Worm (Caenorhabditis elegans) whole organism, late embryonic: ENCODE data around the gene dmsr-13.

Source experiments
- C08G9.2 ChIP-seq: sonication (generic microtip); optimal IDR thresholded peaks from 2 replicates; lab custom pipeline; 2016; ENCODE audit warnings: mild to moderate bottlenecking, missing genetic modification characterization, moderate library complexity, missing compliant biosample characterization
- C38D4.7 ChIP-seq: fragments of 200-800 bp; sonication (Bioruptor generic); optimal IDR thresholded peaks from 2 replicates; lab custom pipeline; 2018; ENCODE audit warnings: mild to moderate bottlenecking, missing genetic modification characterization, moderate library complexity, missing compliant biosample characterization
- K02D7.2 ChIP-seq: sonication (generic microtip); optimal IDR thresholded peaks from 2 replicates; lab custom pipeline; 2017; ENCODE audit warnings: mild to moderate bottlenecking, missing genetic modification characterization, missing compliant biosample characterization
- ahr-1 ChIP-seq: sonication (generic microtip); optimal IDR thresholded peaks from 2 replicates; lab custom pipeline; 2016; ENCODE audit warnings: missing genetic modification characterization, missing compliant biosample characterization
- ama-1 ChIP-seq: fragments of 150-350 bp; optimal IDR thresholded peaks from 2 replicates; lab custom pipeline; 2014
- ceh-18 ChIP-seq: sonication (generic microtip); optimal IDR thresholded peaks from 2 replicates; lab custom pipeline; 2016; ENCODE audit warnings: missing genetic modification characterization, missing compliant biosample characterization
- ceh-2 ChIP-seq: sonication (generic microtip); optimal IDR thresholded peaks from 2 replicates; lab custom pipeline; 2016; ENCODE audit warnings: missing genotype, missing genetic modification characterization, missing compliant biosample characterization
- ceh-22 ChIP-seq: sonication (generic microtip); optimal IDR thresholded peaks from 2 replicates; lab custom pipeline; 2017; ENCODE audit warnings: missing biosample characterization, missing genetic modification characterization
- ceh-30 ChIP-seq: fragments of 150-350 bp; optimal IDR thresholded peaks from 2 replicates; lab custom pipeline; 2014; ENCODE audit warnings: missing biosample characterization, missing genetic modification characterization
- ceh-31 ChIP-seq: sonication (generic microtip); optimal IDR thresholded peaks from 2 replicates; lab custom pipeline; 2016; ENCODE audit warnings: missing genetic modification characterization, missing compliant biosample characterization
- ceh-48 ChIP-seq: sonication (generic microtip); optimal IDR thresholded peaks from 2 replicates; lab custom pipeline; 2016; ENCODE audit warnings: missing genetic modification characterization, inconsistent platforms, missing compliant biosample characterization
- che-1 ChIP-seq: sonication (generic microtip); optimal IDR thresholded peaks from 2 replicates; lab custom pipeline; 2016; ENCODE audit warnings: mild to moderate bottlenecking, missing genetic modification characterization, missing compliant biosample characterization
- dmd-4 ChIP-seq: sonication (generic microtip); optimal IDR thresholded peaks from 2 replicates; lab custom pipeline; 2016; ENCODE audit warnings: borderline replicate concordance, missing genetic modification characterization, missing compliant biosample characterization
- dve-1 ChIP-seq: sonication (generic microtip); optimal IDR thresholded peaks from 2 replicates; lab custom pipeline; 2017; ENCODE audit warnings: antibody characterized with exemption, mild to moderate bottlenecking, missing genetic modification characterization, missing compliant biosample characterization
- elt-2 ChIP-seq: sonication (generic microtip); optimal IDR thresholded peaks from 2 replicates; lab custom pipeline; 2016; ENCODE audit warnings: missing genetic modification reagents, missing genetic modification characterization, missing compliant biosample characterization
- fkh-10 ChIP-seq: fragments of 150-350 bp; optimal IDR thresholded peaks from 2 replicates; lab custom pipeline; 2014; ENCODE audit warnings: missing biosample characterization, missing genetic modification reagents, missing genetic modification characterization
- gmeb-2 ChIP-seq: sonication (generic microtip); optimal IDR thresholded peaks from 2 replicates; lab custom pipeline; 2016; ENCODE audit warnings: missing genetic modification characterization, inconsistent platforms, missing compliant biosample characterization
- hlh-15 ChIP-seq: sonication (generic microtip); optimal IDR thresholded peaks from 2 replicates; lab custom pipeline; 2016; ENCODE audit warnings: missing genetic modification characterization, missing compliant biosample characterization
- hlh-8 ChIP-seq: sonication (generic microtip); optimal IDR thresholded peaks from 2 replicates; lab custom pipeline; 2016; ENCODE audit warnings: missing genotype, missing genetic modification characterization, missing compliant biosample characterization
- lim-6 ChIP-seq: sonication (generic microtip); optimal IDR thresholded peaks from 2 replicates; lab custom pipeline; 2016; ENCODE audit warnings: missing genetic modification characterization, missing compliant biosample characterization
- lin-11 ChIP-seq: fragments of 200-800 bp; sonication (Bioruptor generic); optimal IDR thresholded peaks from 2 replicates; lab custom pipeline; 2018; ENCODE audit warnings: mild to moderate bottlenecking, missing genetic modification characterization, missing compliant biosample characterization
- nhr-11 ChIP-seq: fragments of 150-350 bp; optimal IDR thresholded peaks from 2 replicates; lab custom pipeline; 2014; ENCODE audit warnings: missing biosample characterization, missing genetic modification characterization
- nhr-232 ChIP-seq: sonication (generic microtip); optimal IDR thresholded peaks from 2 replicates; lab custom pipeline; 2016; ENCODE audit warnings: missing genetic modification characterization, missing compliant biosample characterization
- npax-4 ChIP-seq: sonication (generic microtip); optimal IDR thresholded peaks from 2 replicates; lab custom pipeline; 2016; ENCODE audit warnings: missing genetic modification characterization, missing compliant biosample characterization
- pat-9 ChIP-seq: fragments of 200-800 bp; sonication (Bioruptor generic); optimal IDR thresholded peaks from 2 replicates; lab custom pipeline; 2018; ENCODE audit warnings: mild to moderate bottlenecking, missing genetic modification characterization, moderate library complexity, missing compliant biosample characterization
- pha-2 ChIP-seq: sonication (generic microtip); optimal IDR thresholded peaks from 2 replicates; lab custom pipeline; 2017; ENCODE audit warnings: mild to moderate bottlenecking, missing genetic modification characterization, missing compliant biosample characterization
- pros-1 ChIP-seq: fragments of 150-350 bp; optimal IDR thresholded peaks from 2 replicates; lab custom pipeline; 2014; ENCODE audit warnings: missing biosample characterization, missing genetic modification reagents, missing genetic modification characterization
- ref-2 ChIP-seq: sonication (generic microtip); optimal IDR thresholded peaks from 2 replicates; lab custom pipeline; 2016; ENCODE audit warnings: missing genetic modification characterization, missing compliant biosample characterization
- sdc-2 ChIP-seq: sonication (generic microtip); optimal IDR thresholded peaks from 2 replicates; lab custom pipeline; 2016; ENCODE audit warnings: missing genotype, missing genetic modification characterization, missing compliant biosample characterization
- sox-2 ChIP-seq: fragments of 200-800 bp; sonication (Bioruptor generic); IDR thresholded peaks from 2 replicates; pipeline ENCODE4 v1.3.6; 2022; ENCODE audit warnings: missing genetic modification reagents, missing genetic modification characterization, missing compliant biosample characterization
- tbx-2 ChIP-seq: sonication (generic microtip); optimal IDR thresholded peaks from 2 replicates; lab custom pipeline; 2016; ENCODE audit warnings: missing genetic modification characterization, missing compliant biosample characterization
- tbx-7 ChIP-seq: sonication (generic microtip); optimal IDR thresholded peaks from 2 replicates; lab custom pipeline; 2016; ENCODE audit warnings: missing genotype, missing genetic modification characterization, missing compliant biosample characterization
- ttx-3 ChIP-seq: sonication (generic microtip); optimal IDR thresholded peaks from 2 replicates; lab custom pipeline; 2016; ENCODE audit warnings: missing genetic modification reagents, missing genetic modification characterization, missing compliant biosample characterization
- unc-42 ChIP-seq: sonication (generic microtip); optimal IDR thresholded peaks from 2 replicates; lab custom pipeline; 2016; ENCODE audit warnings: missing genotype, missing genetic modification characterization, missing compliant biosample characterization
- unc-55 ChIP-seq: sonication (generic microtip); optimal IDR thresholded peaks from 2 replicates; lab custom pipeline; 2017; ENCODE audit warnings: missing biosample characterization, missing genetic modification reagents, missing genetic modification characterization
- unc-86 ChIP-seq: sonication (generic microtip); optimal IDR thresholded peaks from 2 replicates; lab custom pipeline; 2016; ENCODE audit warnings: missing genetic modification characterization, missing compliant biosample characterization
- zip-5 ChIP-seq: sonication (generic microtip); optimal IDR thresholded peaks from 2 replicates; lab custom pipeline; 2016; ENCODE audit warnings: missing genetic modification characterization, missing compliant biosample characterization
- ztf-16 ChIP-seq: sonication (generic microtip); optimal IDR thresholded peaks from 2 replicates; lab custom pipeline; 2017; ENCODE audit warnings: missing genetic modification characterization, missing compliant biosample characterization

dmsr-13 gene

DNA sequence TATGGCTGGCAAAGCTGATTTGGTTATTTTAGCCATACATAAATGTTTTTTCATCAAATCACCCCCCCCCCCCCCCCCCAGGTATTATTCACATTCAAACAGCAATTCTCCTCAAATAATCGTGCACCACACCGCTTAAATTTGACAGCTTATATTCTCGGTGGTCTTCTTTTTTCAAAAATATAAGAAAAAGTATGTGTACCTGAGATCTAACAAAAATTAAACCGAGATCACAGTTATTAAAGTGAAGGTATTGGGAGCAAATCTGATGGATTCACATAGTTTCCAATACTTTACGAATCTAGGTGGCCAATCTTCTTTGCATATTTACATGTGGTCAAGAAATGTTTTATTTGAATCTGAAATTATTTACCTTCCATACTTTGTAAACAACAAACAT lies 39.5 kb downstream of the dmsr-13 start, which contains the start of gene ZC404.15:
ZC404.15 (plus strand) TSS at position 301 of the 400 bp plus-strand sequence.
- TF ChIP-seq unc-86 (tag; lab: Kevin White, UChicago) (no peak), ceh-31 (tag; lab: Kevin White, UChicago) (no peak), C08G9.2 (tag; lab: Kevin White, UChicago) (no peak), lin-11 (tag; lab: Kevin White, UChicago) (no peak), fkh-10 (no peak), unc-55 (GFP tag; lab: Kevin White, UChicago) (no peak), tbx-2 (tag; lab: Kevin White, UChicago) (no peak), ceh-48 (tag; lab: Kevin White, UChicago) (no peak), C38D4.7 (no peak), pat-9 (tag; lab: Kevin White, UChicago) (no peak), pros-1 (tag; lab: Kevin White, UChicago) (no peak), gmeb-2 (tag; lab: Kevin White, UChicago) (no peak), ceh-2 (tag; lab: Kevin White, UChicago) (no peak), dmd-4 (tag; lab: Kevin White, UChicago) (no peak), sdc-2 (tag; lab: Kevin White, UChicago) (no peak), K02D7.2 (tag; lab: Kevin White, UChicago) (no peak)

- TF ChIP-seq ama-1 (lab: Kevin White, UChicago) (no peak), lim-6 (tag; lab: Kevin White, UChicago) (no peak), elt-2 (no peak), ahr-1 (tag; lab: Kevin White, UChicago) (no peak), ceh-48 (tag; lab: Kevin White, UChicago) (no peak), ceh-30 (tag; lab: Kevin White, UChicago) (no peak), nhr-11 (tag; lab: Kevin White, UChicago) (no peak), che-1 (tag; lab: Kevin White, UChicago) (no peak), pha-2 (tag; lab: Kevin White, UChicago) (no peak), ceh-22 (tag; lab: Kevin White, UChicago) (no peak), ztf-16 (tag; lab: Kevin White, UChicago) (no peak), npax-4 (tag; lab: Kevin White, UChicago) (no peak), fkh-10 (no peak), ref-2 (tag; lab: Kevin White, UChicago) (no peak), K02D7.2 (tag; lab: Kevin White, UChicago) (no peak)
Observed at ce11 chrV:6778457-6778856, 41.3 kb downstream of the dmsr-13 start.

DNA sequence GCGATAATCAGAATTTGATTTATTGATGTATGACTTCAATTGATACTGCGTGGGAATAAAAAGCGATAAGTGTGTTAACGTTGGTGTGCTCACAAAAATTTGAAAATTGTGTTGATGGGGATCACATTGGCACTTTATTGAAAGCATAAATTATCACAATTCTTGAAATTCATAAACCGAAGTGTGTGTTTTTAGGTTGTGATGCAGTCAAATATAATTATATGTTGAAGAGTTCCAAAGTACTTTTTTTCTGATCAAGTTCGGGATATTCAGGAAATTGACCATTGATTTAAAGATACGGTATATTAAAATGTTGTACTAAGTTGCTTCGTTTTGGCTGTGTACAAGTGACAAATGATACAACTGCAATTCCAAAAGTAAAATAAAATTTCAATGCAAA lies 44.0 kb downstream of the dmsr-13 start, which contains the start of gene srh-28:
srh-28 (minus strand) TSS at position 101 of the 400 bp plus-strand sequence.
- no peak for TF ChIP-seq dve-1 (tag; lab: Kevin White, UChicago)
- TF ChIP-seq sdc-2 (tag; lab: Kevin White, UChicago) = no peak
- TF ChIP-seq sox-2 (GFP tag; lab: Robert Waterston, UW) = no peak
- TF ChIP-seq ceh-30 (tag; lab: Kevin White, UChicago) = no peak
- no peak for TF ChIP-seq tbx-7
- no peak for TF ChIP-seq nhr-232
- no peak for TF ChIP-seq elt-2
- TF ChIP-seq hlh-8 (tag; lab: Kevin White, UChicago) = no peak
- no peak for TF ChIP-seq unc-42 (tag; lab: Kevin White, UChicago)
- TF ChIP-seq zip-5 (tag; lab: Kevin White, UChicago) = no peak
- no peak for TF ChIP-seq unc-55 (GFP tag; lab: Kevin White, UChicago)
- TF ChIP-seq pros-1 (tag; lab: Kevin White, UChicago) = no peak
- TF ChIP-seq lin-11 (tag; lab: Kevin White, UChicago) = no peak
- TF ChIP-seq ceh-48 (tag; lab: Kevin White, UChicago) = no peak
- TF ChIP-seq hlh-15 = no peak
- no peak for TF ChIP-seq K02D7.2 (tag; lab: Kevin White, UChicago)
- no peak for TF ChIP-seq ceh-18 (tag; lab: Kevin White, UChicago)
- no peak for TF ChIP-seq ttx-3 (tag; lab: Kevin White, UChicago)
